Fruit fly (Drosophila melanogaster) whole organism, embryonic: ENCODE results near the gene CG43322.

Experiments used
- Ada2b ChIP-seq: fragments of 200-800 bp; sonication (Bioruptor generic); IDR thresholded peaks from 2 replicates; pipeline ENCODE4 v1.3.6; 2022; ENCODE audit warnings: missing biosample characterization, missing genetic modification characterization
- B-H1 ChIP-seq: fragments of 200-800 bp; sonication (Bioruptor generic); IDR thresholded peaks from 3 replicates; pipeline ENCODE4 v1.3.6; 2022; ENCODE audit warnings: missing biosample characterization, missing genetic modification characterization
- Bdp1 ChIP-seq: fragments of 200-800 bp; sonication (Bioruptor generic); optimal IDR thresholded peaks from 3 replicates; lab custom pipeline; 2016; ENCODE audit warnings: missing biosample characterization, missing genetic modification characterization
- Bgb ChIP-seq: fragments of 200-800 bp; sonication (Bioruptor generic); IDR thresholded peaks from 2 replicates; pipeline ENCODE4 v1.3.6; 2022; ENCODE audit warnings: missing biosample characterization, missing genetic modification characterization; ENCODE audit not compliant: partially characterized antibody
- CG10267 ChIP-seq: fragments of 200-800 bp; sonication (Bioruptor generic); optimal IDR thresholded peaks from 2 replicates; lab custom pipeline; 2018; ENCODE audit warnings: missing biosample characterization, mild to moderate bottlenecking, missing genetic modification characterization, moderate library complexity
- CG10274 ChIP-seq: fragments of 200-800 bp; sonication (Bioruptor generic); optimal IDR thresholded peaks from 3 replicates; lab custom pipeline; 2017; ENCODE audit warnings: missing biosample characterization, mild to moderate bottlenecking, missing genetic modification characterization
- CG11093 ChIP-seq: fragments of 200-800 bp; sonication (Bioruptor generic); IDR thresholded peaks from 3 replicates; pipeline ENCODE4 v1.3.6; 2022; ENCODE audit warnings: missing biosample characterization, missing genetic modification characterization
- CG11456 ChIP-seq: fragments of 200-800 bp; sonication (Bioruptor generic); IDR thresholded peaks from 3 replicates; pipeline ENCODE4 v1.3.6; 2022; ENCODE audit warnings: missing biosample characterization, missing genetic modification characterization
- CG13424 ChIP-seq: fragments of 200-800 bp; sonication (Bioruptor generic); optimal IDR thresholded peaks from 2 replicates; lab custom pipeline; 2019; ENCODE audit warnings: missing biosample characterization, mild to moderate bottlenecking, missing genetic modification characterization, moderate library complexity
- CG15073 ChIP-seq: fragments of 200-800 bp; sonication (Bioruptor generic); optimal IDR thresholded peaks from 2 replicates; lab custom pipeline; 2016; ENCODE audit warnings: missing biosample characterization, missing genetic modification characterization
- CG15269 ChIP-seq: fragments of 200-800 bp; sonication (Bioruptor generic); optimal IDR thresholded peaks from 2 replicates; lab custom pipeline; 2018; ENCODE audit warnings: missing biosample characterization, mild to moderate bottlenecking, missing genetic modification characterization, moderate library complexity
- CG16779 ChIP-seq: fragments of 200-800 bp; sonication (Bioruptor generic); IDR thresholded peaks from 2 replicates; pipeline ENCODE4 v1.3.6; 2022; ENCODE audit warnings: missing biosample characterization, missing genetic modification characterization
- CG18764 ChIP-seq: fragments of 200-800 bp; sonication (Bioruptor generic); optimal IDR thresholded peaks from 3 replicates; lab custom pipeline; 2016; ENCODE audit warnings: missing biosample characterization, missing genetic modification characterization
- CG32767 ChIP-seq: fragments of 200-800 bp; sonication (Bioruptor generic); IDR thresholded peaks from 2 replicates; pipeline ENCODE4 v1.3.6; 2022; ENCODE audit warnings: missing biosample characterization, missing genetic modification characterization
- CG3407 ChIP-seq: fragments of 200-800 bp; sonication (Bioruptor generic); optimal IDR thresholded peaks from 2 replicates; lab custom pipeline; 2018; ENCODE audit warnings: missing biosample characterization, mild to moderate bottlenecking, missing genetic modification characterization
- CG34422 ChIP-seq: fragments of 200-800 bp; sonication (Bioruptor generic); IDR thresholded peaks from 3 replicates; pipeline ENCODE4 v1.3.6; 2022; ENCODE audit warnings: missing biosample characterization, missing genetic modification characterization
- CG3726 ChIP-seq: fragments of 200-800 bp; sonication (Bioruptor generic); IDR thresholded peaks from 3 replicates; pipeline ENCODE4, ENCODE4 v1.3.6; 2022; ENCODE audit warnings: missing biosample characterization, missing genetic modification characterization
- CG3838 ChIP-seq: fragments of 200-800 bp; sonication (Bioruptor generic); optimal IDR thresholded peaks from 3 replicates; lab custom pipeline; 2016; ENCODE audit warnings: missing biosample characterization, missing genetic modification characterization
- CG4854 ChIP-seq: fragments of 200-800 bp; sonication (Bioruptor generic); optimal IDR thresholded peaks from 2 replicates; lab custom pipeline; 2016; ENCODE audit warnings: missing biosample characterization, missing genetic modification characterization, inconsistent platforms
- CG6175 ChIP-seq: fragments of 200-800 bp; sonication (Bioruptor generic); IDR thresholded peaks from 3 replicates; pipeline ENCODE4 v1.3.6; 2022; ENCODE audit warnings: missing biosample characterization, missing genetic modification characterization
- CG6813 ChIP-seq: fragments of 200-800 bp; sonication (Bioruptor generic); optimal IDR thresholded peaks from 2 replicates; lab custom pipeline; 2017; ENCODE audit warnings: missing biosample characterization, missing genetic modification characterization, mild to moderate bottlenecking, moderate library complexity, missing genetic modification reagents
- CG6854 ChIP-seq: fragments of 200-800 bp; sonication (Bioruptor generic); optimal IDR thresholded peaks from 3 replicates; lab custom pipeline; 2017; ENCODE audit warnings: missing biosample characterization, mild to moderate bottlenecking, missing genetic modification characterization
- CG9932 ChIP-seq: fragments of 200-800 bp; sonication (Bioruptor generic); IDR thresholded peaks from 2 replicates; pipeline ENCODE4 v1.3.6; 2022; ENCODE audit warnings: missing biosample characterization, missing genetic modification characterization
- CrebB ChIP-seq: fragments of 200-800 bp; sonication (Bioruptor generic); optimal IDR thresholded peaks from 3 replicates; lab custom pipeline; 2018; ENCODE audit warnings: missing biosample characterization, mild to moderate bottlenecking, missing genetic modification characterization
- Deaf1 ChIP-seq: fragments of 200-800 bp; optimal IDR thresholded peaks from 3 replicates; lab custom pipeline; 2019; ENCODE audit warnings: missing biosample characterization, mild to moderate bottlenecking, missing genetic modification characterization, moderate library complexity
- Eip74EF ChIP-seq, 2 experiments: fragments of 200-800 bp in 1 of 2; fragments of >200 bp in 1 of 2; sonication (Bioruptor generic) in 1 of 2; optimal IDR thresholded peaks; 2 replicates each; lab custom pipeline; 2017 to 2019; ENCODE audit warnings: missing biosample characterization in 2 of 2, missing genetic modification characterization in 2 of 2, mild to moderate bottlenecking in 1 of 2, moderate library complexity in 1 of 2
- Fer2 ChIP-seq: fragments of 200-800 bp; sonication (Bioruptor generic); optimal IDR thresholded peaks from 2 replicates; lab custom pipeline; 2018; ENCODE audit warnings: missing biosample characterization, mild to moderate bottlenecking, missing genetic modification characterization, moderate library complexity
- Hmr ChIP-seq: fragments of 200-800 bp; sonication (Bioruptor generic); optimal IDR thresholded peaks from 3 replicates; lab custom pipeline; 2017; ENCODE audit warnings: mild to moderate bottlenecking, missing biosample characterization, missing genetic modification reagents, missing genetic modification characterization
- Hr3 ChIP-seq: fragments of 200-800 bp; sonication (Bioruptor generic); optimal IDR thresholded peaks from 3 replicates; lab custom pipeline; 2016; ENCODE audit warnings: missing biosample characterization, missing genetic modification characterization
- TFAM ChIP-seq: fragments of 200-800 bp; sonication (Bioruptor generic); optimal IDR thresholded peaks from 2 replicates; lab custom pipeline; 2017; ENCODE audit warnings: missing biosample characterization, missing genetic modification characterization, inconsistent platforms
- Vsx1 ChIP-seq: fragments of 200-800 bp; sonication (Bioruptor generic); optimal IDR thresholded peaks from 2 replicates; lab custom pipeline; 2017; ENCODE audit warnings: missing biosample characterization, mild to moderate bottlenecking, missing genetic modification characterization, missing genetic modification reagents
- YL-1 ChIP-seq: fragments of 200-800 bp; sonication (Bioruptor generic); optimal IDR thresholded peaks from 3 replicates; lab custom pipeline; 2017; ENCODE audit warnings: missing biosample characterization, mild to moderate bottlenecking, missing genetic modification characterization
- amos ChIP-seq: fragments of 200-800 bp; sonication (Bioruptor generic); IDR thresholded peaks from 2 replicates; pipeline ENCODE4 v1.3.6; 2022; ENCODE audit warnings: missing biosample characterization, missing genetic modification characterization; ENCODE audit not compliant: partially characterized antibody
- bsh ChIP-seq, 2 experiments: fragments of 200-800 bp; sonication (Bioruptor generic); optimal IDR thresholded peaks; 2 replicates each; lab custom pipeline; 2017 to 2018; ENCODE audit warnings: mild to moderate bottlenecking in 2 of 2, missing biosample characterization in 2 of 2, missing genetic modification characterization in 2 of 2, moderate library complexity in 1 of 2
- caup ChIP-seq: fragments of 200-800 bp; sonication (Bioruptor generic); optimal IDR thresholded peaks from 3 replicates; lab custom pipeline; 2017; ENCODE audit warnings: missing biosample characterization, mild to moderate bottlenecking, missing genetic modification characterization, moderate library complexity; ENCODE audit not compliant: severe bottlenecking
- cg ChIP-seq: fragments of 200-800 bp; sonication (Bioruptor generic); optimal IDR thresholded peaks from 3 replicates; lab custom pipeline; 2019; ENCODE audit warnings: missing biosample characterization, mild to moderate bottlenecking, missing genetic modification characterization, moderate library complexity
- chn ChIP-seq: fragments of 200-800 bp; sonication (Bioruptor generic); optimal IDR thresholded peaks from 2 replicates; lab custom pipeline; 2016; ENCODE audit warnings: missing biosample characterization, missing genetic modification characterization
- cwo ChIP-seq: fragments of 200-800 bp; sonication (Bioruptor generic); optimal IDR thresholded peaks from 3 replicates; lab custom pipeline; 2017; ENCODE audit warnings: missing biosample characterization, missing genetic modification characterization, mild to moderate bottlenecking, moderate library complexity, missing genetic modification reagents
- hth ChIP-seq: fragments of >200 bp; optimal IDR thresholded peaks from 2 replicates; lab custom pipeline; 2017; ENCODE audit warnings: inconsistent platforms
- kay ChIP-seq: fragments of 200-800 bp; sonication (Bioruptor generic); optimal IDR thresholded peaks from 2 replicates; lab custom pipeline; 2016; ENCODE audit warnings: missing biosample characterization, missing genetic modification characterization
- lmd ChIP-seq: fragments of 200-800 bp; sonication (Bioruptor generic); IDR thresholded peaks from 2 replicates; pipeline ENCODE4 v1.3.6; 2022; ENCODE audit warnings: missing biosample characterization, missing genetic modification characterization
- luna ChIP-seq: fragments of 200-800 bp; sonication (Bioruptor generic); optimal IDR thresholded peaks from 2 replicates; lab custom pipeline; 2016; ENCODE audit warnings: missing biosample characterization, missing genetic modification characterization
- odd ChIP-seq: fragments of 200-800 bp; sonication (Bioruptor generic); optimal IDR thresholded peaks from 2 replicates; lab custom pipeline; 2017; ENCODE audit warnings: missing biosample characterization, mild to moderate bottlenecking, missing genetic modification characterization
- phol ChIP-seq: fragments of 200-800 bp; sonication (Bioruptor generic); optimal IDR thresholded peaks from 3 replicates; lab custom pipeline; 2018; ENCODE audit warnings: missing biosample characterization, mild to moderate bottlenecking, missing genetic modification characterization, moderate library complexity
- prd ChIP-seq, 3 experiments: fragments of >200 bp in 2 of 3; fragments of 200-800 bp in 1 of 3; sonication (Bioruptor generic) in 1 of 3; optimal IDR thresholded peaks in 2 of 3; IDR thresholded peaks in 1 of 3; 2 replicates in 2 of 3; 3 replicates in 1 of 3; pipeline versions ENCODE4 v1.3.6 to Lab custom; 2017 to 2022; ENCODE audit warnings: missing biosample characterization in 1 of 3, missing genetic modification characterization in 1 of 3
- salm ChIP-seq: fragments of 200-800 bp; sonication (Bioruptor generic); optimal IDR thresholded peaks from 2 replicates; lab custom pipeline; 2018; ENCODE audit warnings: missing biosample characterization, mild to moderate bottlenecking, missing genetic modification characterization
- sqz ChIP-seq: fragments of 200-800 bp; sonication (Bioruptor generic); optimal IDR thresholded peaks from 3 replicates; lab custom pipeline; 2018; ENCODE audit warnings: missing biosample characterization, mild to moderate bottlenecking, missing genetic modification characterization
- trh ChIP-seq: fragments of 200-800 bp; sonication (Bioruptor generic); optimal IDR thresholded peaks from 2 replicates; lab custom pipeline; 2016; ENCODE audit warnings: missing biosample characterization, missing genetic modification characterization
- unc-4 ChIP-seq: fragments of 200-800 bp; sonication (Bioruptor generic); IDR thresholded peaks from 2 replicates; pipeline ENCODE4 v1.3.6; 2022; ENCODE audit warnings: missing biosample characterization, missing genetic modification characterization; ENCODE audit not compliant: partially characterized antibody

Gene CG43322

DNA sequence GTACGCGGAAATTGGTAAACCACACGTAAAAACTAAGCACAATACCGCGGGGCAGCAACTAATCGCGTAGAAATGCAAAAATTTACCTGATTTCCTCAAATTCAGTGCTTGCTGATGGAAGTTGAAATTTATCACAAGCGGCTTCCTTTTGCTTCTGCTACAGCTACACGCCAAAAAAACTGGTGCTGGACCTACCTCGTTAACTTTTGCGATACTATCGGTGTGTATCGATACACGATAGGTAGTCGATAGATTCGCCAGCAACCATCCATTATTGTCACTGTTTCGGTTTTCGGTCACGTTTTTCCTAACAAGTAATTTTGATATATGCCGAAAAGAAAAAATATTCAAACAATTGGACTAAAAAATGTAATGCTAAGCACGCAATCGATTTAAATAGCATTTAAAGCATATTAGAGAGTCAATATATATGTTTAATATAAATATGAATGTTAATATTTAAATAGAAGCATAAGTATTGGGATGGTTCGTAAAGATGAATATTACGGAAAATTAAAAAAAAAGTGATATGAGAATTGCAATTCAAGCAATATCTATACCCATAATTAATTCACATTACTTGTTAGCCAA, 45.7 kb upstream of the CG43322 start, which contains the start of gene Sumo (continued):
- TF ChIP-seq CG11456 (GFP tag; lab: Robert Waterston, UW) (peak; percentile 74; the same call in 2 of the 3 replicates), CG6854 (no peak), salm (tag; lab: Kevin White, UChicago) (no peak), bsh (GFP tag; optimal IDR thresholded peaks at IDR 0.05; lab: Kevin White, UChicago) (no peak), odd (GFP tag; lab: Kevin White, UChicago) (no peak), B-H1 (GFP tag; lab: Robert Waterston, UW) (no peak), Bdp1 (GFP tag; lab: Kevin White, UChicago) (no peak), CG10274 (no peak), luna (GFP tag; lab: Kevin White, UChicago) (no peak), CG10267 (peak; percentile 26), Hmr (GFP tag; lab: Kevin White, UChicago) (no peak), CrebB (tag; lab: Kevin White, UChicago) (no peak), CG9932 (GFP tag; lab: Robert Waterston, UW) (peak; percentile 93), CG15269 (tag; lab: Kevin White, UChicago) (no peak), CG3726 (GFP tag; lab: Robert Waterston, UW) (no peak), CG3407 (GFP tag; lab: Kevin White, UChicago) (no peak), hth (lab: Kevin White, UChicago) (no peak), Hr3 (GFP tag; lab: Kevin White, UChicago) (peak; percentile 17), Ada2b (no peak), CG13424 (tag; lab: Kevin White, UChicago) (no peak), kay (GFP tag; lab: Kevin White, UChicago) (no peak), YL-1 (GFP tag; lab: Kevin White, UChicago) (peak; percentile 9), Deaf1 (tag; lab: Kevin White, UChicago) (no peak), CG34422 (GFP tag; lab: Robert Waterston, UW) (peak; percentile 51; the same call in 1 of the 3 replicates), CG18764 (GFP tag; lab: Kevin White, UChicago) (no peak), cwo (GFP tag; lab: Kevin White, UChicago) (no peak), Vsx1 (GFP tag; lab: Kevin White, UChicago) (no peak), Bgb (GFP tag; lab: Robert Waterston, UW) (peak; percentile 99), cg (no peak), CG16779 (GFP tag; lab: Robert Waterston, UW) (no peak), phol (tag; lab: Kevin White, UChicago) (peak; percentile 66), CG6175 (0 out of 3 replicates have a peak, but pooled peaks have one; percentile 17), sqz (GFP tag; lab: Kevin White, UChicago) (peak; percentile 69), lmd (GFP tag; lab: Robert Waterston, UW) (no peak; the same call in 1 of the 2 replicates), caup (no peak), Fer2 (tag; lab: Kevin White, UChicago) (no peak), prd (optimal IDR thresholded peaks at IDR 0.05; lab: Kevin White, UChicago) (no peak), prd (GFP tag; IDR thresholded peaks at IDR 0.05; lab: Robert Waterston, UW) (no peak; the same call in 2 of the 3 replicates), Eip74EF (GFP tag; optimal IDR thresholded peaks at IDR 0.05; lab: Kevin White, UChicago) (no peak), CG32767 (no peak), CG11093 (GFP tag; lab: Robert Waterston, UW) (no peak), unc-4 (peak; percentile 93), TFAM (GFP tag; lab: Kevin White, UChicago) (no peak), chn (no peak), CG3838 (GFP tag; lab: Kevin White, UChicago) (no peak), CG15073 (GFP tag; lab: Kevin White, UChicago) (no peak), CG4854 (GFP tag; lab: Kevin White, UChicago) (no peak), amos (GFP tag; lab: Robert Waterston, UW) (peak; percentile 100), trh (GFP tag; lab: Kevin White, UChicago) (no peak), CG6813 (no peak)
